Fruit fly (Drosophila melanogaster) S2 (cell line): Measurements from ENCODE around the gene CG3652.

Experiments used
- CG8478 ChIP-seq: fragments of >200 bp; optimal IDR thresholded peaks from 2 replicates; lab custom pipeline; 2018
- CTCF ChIP-seq, 2 experiments: fragments of >200 bp; optimal IDR thresholded peaks; 2 replicates each; lab custom pipeline; 2018

DNA sequence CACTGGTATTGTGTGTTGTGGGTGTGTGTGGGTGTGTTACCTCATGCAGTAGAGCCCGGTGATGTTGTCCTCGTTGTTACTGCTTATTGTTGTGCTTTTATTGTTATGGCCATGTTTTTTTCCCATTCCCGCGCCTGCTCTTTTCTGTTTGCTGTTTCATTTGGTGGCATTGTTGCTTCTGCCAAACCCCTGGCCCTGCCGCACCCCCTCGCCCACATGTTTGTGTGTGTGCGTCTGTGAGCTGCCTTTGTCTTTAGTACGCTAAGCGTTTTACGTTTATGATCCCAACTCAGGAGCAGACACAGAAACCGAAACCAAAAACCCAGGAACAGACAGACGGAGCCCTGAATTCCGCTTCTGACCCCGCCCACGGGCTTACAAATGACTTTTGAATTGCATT is 20.4 kb upstream of the CG3652 start:
- TF ChIP-seq CG8478 (lab: Kevin White, UChicago): no peak
- TF ChIP-seq CTCF (optimal IDR thresholded peaks at IDR 0.05; lab: Kevin White, UChicago): no peak
